Worm (Caenorhabditis elegans) whole organism, early embryonic: Measurements from ENCODE around the gene W06H8.2.
A peak's percentile ranks its signal among the peaks of the same experiment; 100 is the strongest.

ENCODE experiments used
- B0310.2 ChIP-seq: sonication (generic microtip); optimal IDR thresholded peaks from 2 replicates; lab custom pipeline; 2016; ENCODE audit warnings: mild to moderate bottlenecking, missing genetic modification characterization, missing compliant biosample characterization
- F13C5.2 ChIP-seq: sonication (generic microtip); optimal IDR thresholded peaks from 2 replicates; lab custom pipeline; 2017; ENCODE audit warnings: mild to moderate bottlenecking, missing genetic modification characterization, inconsistent platforms, missing compliant biosample characterization
- aly-1 ChIP-seq: sonication (generic microtip); optimal IDR thresholded peaks from 2 replicates; lab custom pipeline; 2016; ENCODE audit warnings: missing genetic modification characterization, missing compliant biosample characterization
- ama-1 ChIP-seq: fragments of 150-350 bp; optimal IDR thresholded peaks from 2 replicates; lab custom pipeline; 2014
- ceh-13 ChIP-seq: fragments of 200-800 bp; sonication (Bioruptor generic); optimal IDR thresholded peaks from 2 replicates; lab custom pipeline; 2018; ENCODE audit warnings: mild to moderate bottlenecking, missing genetic modification characterization, missing compliant biosample characterization
- ceh-36 ChIP-seq: sonication (generic microtip); optimal IDR thresholded peaks from 2 replicates; lab custom pipeline; 2016; ENCODE audit warnings: missing genetic modification characterization, inconsistent platforms, missing compliant biosample characterization
- ets-7 ChIP-seq: sonication (generic microtip); optimal IDR thresholded peaks from 2 replicates; lab custom pipeline; 2016; ENCODE audit warnings: missing genotype, missing genetic modification characterization, missing compliant biosample characterization
- flt-1 ChIP-seq: fragments of 200-800 bp; sonication (Bioruptor generic); IDR thresholded peaks from 2 replicates; pipeline ENCODE4 v1.3.6; 2022; ENCODE audit warnings: missing genetic modification characterization, missing compliant biosample characterization
- hmbx-1 ChIP-seq: sonication (generic microtip); optimal IDR thresholded peaks from 2 replicates; lab custom pipeline; 2016; ENCODE audit warnings: mild to moderate bottlenecking, missing genetic modification characterization, missing compliant biosample characterization
- hmg-4 ChIP-seq: fragments of 200-800 bp; sonication (Bioruptor generic); optimal IDR thresholded peaks from 2 replicates; lab custom pipeline; 2018; ENCODE audit warnings: mild to moderate bottlenecking, missing genetic modification characterization, missing compliant biosample characterization
- hnd-1 ChIP-seq: sonication (generic microtip); optimal IDR thresholded peaks from 2 replicates; lab custom pipeline; 2016; ENCODE audit warnings: missing genetic modification characterization, missing compliant biosample characterization
- pes-1 ChIP-seq: fragments of 200-800 bp; sonication (Bioruptor generic); IDR thresholded peaks from 2 replicates; pipeline ENCODE4 v1.3.6; 2022; ENCODE audit warnings: missing genetic modification reagents, missing genetic modification characterization, missing compliant biosample characterization
- scrt-1 ChIP-seq: fragments of 200-800 bp; sonication (Bioruptor generic); IDR thresholded peaks from 2 replicates; pipeline ENCODE4 v1.3.6; 2022; ENCODE audit warnings: missing genetic modification characterization, missing compliant biosample characterization
- sea-1 ChIP-seq: fragments of 200-800 bp; sonication (Bioruptor generic); conservative IDR thresholded peaks from 2 replicates; pipeline ENCODE4 v1.3.6; 2022; ENCODE audit warnings: missing genetic modification characterization, missing compliant biosample characterization
- tbx-11 ChIP-seq: fragments of 200-800 bp; sonication (Bioruptor generic); IDR thresholded peaks from 2 replicates; pipeline ENCODE4 v1.3.6; 2022; ENCODE audit warnings: missing genetic modification characterization, missing compliant biosample characterization
- tbx-37 ChIP-seq: fragments of 200-800 bp; sonication (Bioruptor generic); conservative IDR thresholded peaks from 2 replicates; pipeline ENCODE4 v1.3.6; 2022; ENCODE audit warnings: missing genetic modification reagents, missing genetic modification characterization, missing compliant biosample characterization
- tra-4 ChIP-seq: sonication (generic microtip); optimal IDR thresholded peaks from 2 replicates; lab custom pipeline; 2017; ENCODE audit warnings: missing genetic modification characterization, missing compliant biosample characterization

W06H8.2 gene

DNA sequence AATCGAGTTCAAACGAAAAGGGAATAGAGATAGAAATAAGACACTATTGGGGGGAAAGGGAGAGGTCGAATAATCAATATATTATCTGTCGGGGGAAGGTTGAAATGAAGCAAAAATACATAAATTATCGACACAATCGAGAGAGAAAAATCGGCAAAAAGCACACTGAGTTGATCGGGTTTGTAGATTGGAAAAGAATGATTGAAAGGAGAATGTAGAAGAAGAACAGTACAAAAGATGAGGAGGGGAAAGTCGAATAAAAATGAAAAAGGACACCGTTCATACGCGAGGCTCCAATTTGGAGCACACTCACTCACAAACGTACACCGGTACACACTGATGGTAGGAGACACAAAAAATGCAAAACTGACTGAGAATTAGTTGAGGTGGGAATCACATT is 14.7 kb downstream of the W06H8.2 start:
- TF ChIP-seq pes-1 (GFP tag; lab: Robert Waterston, UW) (no peak), ceh-36 (tag; lab: Kevin White, UChicago) (no peak), hnd-1 (no peak), scrt-1 (GFP tag; lab: Robert Waterston, UW) (no peak), ceh-13 (no peak), hmg-4 (no peak), B0310.2 (no peak), flt-1 (GFP tag; lab: Robert Waterston, UW) (no peak), ets-7 (tag; lab: Kevin White, UChicago) (no peak)

DNA sequence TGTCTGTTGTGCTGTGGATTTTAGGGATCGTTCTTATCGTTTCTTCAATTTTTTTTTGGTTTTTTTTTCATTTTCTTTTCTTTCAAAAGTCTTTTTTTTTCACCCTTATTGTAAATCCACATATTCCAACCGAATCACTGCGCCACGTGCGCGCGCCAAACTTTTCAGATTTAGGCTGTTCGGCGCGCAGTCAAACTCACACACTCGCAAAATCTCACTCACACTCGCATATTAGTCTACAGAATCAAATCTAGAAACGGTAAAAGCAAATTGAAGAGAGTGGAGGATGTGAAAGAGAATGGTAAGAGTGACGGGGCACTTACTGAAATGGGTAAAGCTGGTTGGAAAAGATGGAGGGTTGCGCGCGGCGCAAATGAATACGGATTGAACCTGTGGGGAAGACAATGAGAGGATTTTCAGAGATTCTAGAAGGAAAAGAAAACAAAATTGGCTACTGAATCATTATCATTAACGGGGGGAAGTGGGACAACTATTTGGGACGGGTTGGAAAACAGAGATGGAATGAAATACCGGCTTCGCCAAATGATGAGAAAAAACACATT is 15.7 kb downstream of the W06H8.2 start:
- TF ChIP-seq tra-4 (tag; lab: Kevin White, UChicago) (peak; percentile 27), ceh-13 (no peak), flt-1 (GFP tag; lab: Robert Waterston, UW) (no peak), B0310.2 (no peak), scrt-1 (GFP tag; lab: Robert Waterston, UW) (0 out of 2 replicates have a peak, but pooled peaks have one; percentile 32)

DNA sequence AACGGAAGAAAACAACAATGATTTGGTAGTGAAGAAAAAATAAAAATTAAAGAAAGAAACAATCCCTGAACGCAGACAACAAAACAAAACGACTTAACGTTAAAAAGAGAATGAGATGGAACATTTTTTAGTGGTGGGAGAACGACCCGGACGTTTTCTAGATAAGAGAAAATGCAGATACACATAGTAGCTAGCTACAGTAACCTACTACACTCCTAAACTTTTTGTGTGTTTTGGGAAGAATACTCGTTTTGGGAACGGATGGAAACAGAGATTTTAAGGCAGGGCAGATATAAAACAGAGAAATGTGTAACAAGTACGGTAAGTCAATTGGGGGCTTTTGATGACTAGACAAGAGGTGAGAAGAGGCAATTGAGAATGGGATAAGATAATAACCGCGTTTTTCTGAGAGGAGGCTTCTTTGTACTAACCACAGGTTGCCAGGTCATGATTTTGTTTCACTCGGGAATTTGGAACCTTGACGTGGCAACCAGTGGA is 16.3 kb downstream of the W06H8.2 start:
- TF ChIP-seq tra-4 (tag; lab: Kevin White, UChicago) = no peak
- no peak for TF ChIP-seq pes-1 (GFP tag; lab: Robert Waterston, UW)
- no peak for TF ChIP-seq B0310.2
- no peak for TF ChIP-seq ceh-13
- TF ChIP-seq aly-1 = no peak
- TF ChIP-seq hmbx-1 (tag; lab: Kevin White, UChicago) = no peak
- TF ChIP-seq hmg-4 = no peak
- TF ChIP-seq tbx-11 (GFP tag; lab: Robert Waterston, UW) = no peak
- TF ChIP-seq scrt-1 (GFP tag; lab: Robert Waterston, UW) = no peak
- TF ChIP-seq ama-1 (lab: Kevin White, UChicago) = no peak
- TF ChIP-seq hnd-1 = no peak
- no peak for TF ChIP-seq sea-1 (GFP tag; lab: Robert Waterston, UW)
- no peak for TF ChIP-seq ets-7 (tag; lab: Kevin White, UChicago)
- no peak for TF ChIP-seq tbx-37 (GFP tag; lab: Robert Waterston, UW)
- no peak for TF ChIP-seq flt-1 (GFP tag; lab: Robert Waterston, UW)
- TF ChIP-seq ceh-36 (tag; lab: Kevin White, UChicago) = no peak

DNA sequence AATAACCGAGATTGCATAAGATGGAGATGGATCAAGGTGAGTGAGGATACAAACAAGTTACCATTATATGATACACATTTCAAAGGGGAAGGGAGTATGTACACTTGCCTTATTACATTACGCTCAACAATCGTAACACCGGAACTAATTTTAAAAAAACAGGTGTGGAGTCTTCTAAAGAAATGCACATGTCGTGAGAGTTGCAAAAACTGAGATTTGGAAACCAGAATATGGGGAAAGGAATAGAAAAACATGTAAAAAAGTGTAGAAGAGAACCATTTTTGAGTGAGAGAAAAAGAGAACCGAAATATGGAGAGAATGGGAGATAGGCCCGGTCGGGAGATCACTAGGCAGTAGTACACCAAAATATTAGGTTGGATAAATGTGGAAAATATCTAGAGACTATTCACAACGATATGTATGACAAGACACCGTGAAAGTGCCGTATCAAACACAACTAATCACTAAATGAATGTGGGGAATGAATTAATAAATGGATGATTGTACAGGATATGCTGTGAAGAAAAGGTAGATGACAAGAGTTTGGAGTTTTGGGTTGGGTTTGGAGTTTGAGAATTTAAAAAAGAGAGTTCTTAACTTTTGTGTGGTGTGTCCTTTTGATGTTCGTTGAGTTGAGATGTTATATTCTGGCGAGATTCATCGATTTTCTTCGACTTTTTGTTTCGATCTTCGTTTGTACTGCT is 16.9 kb downstream of the W06H8.2 start:
- TF ChIP-seq hmbx-1 (tag; lab: Kevin White, UChicago) (no peak), pes-1 (GFP tag; lab: Robert Waterston, UW) (peak; percentile 48; the same call in 1 of the 2 replicates), ets-7 (tag; lab: Kevin White, UChicago) (peak; percentile 23)

DNA sequence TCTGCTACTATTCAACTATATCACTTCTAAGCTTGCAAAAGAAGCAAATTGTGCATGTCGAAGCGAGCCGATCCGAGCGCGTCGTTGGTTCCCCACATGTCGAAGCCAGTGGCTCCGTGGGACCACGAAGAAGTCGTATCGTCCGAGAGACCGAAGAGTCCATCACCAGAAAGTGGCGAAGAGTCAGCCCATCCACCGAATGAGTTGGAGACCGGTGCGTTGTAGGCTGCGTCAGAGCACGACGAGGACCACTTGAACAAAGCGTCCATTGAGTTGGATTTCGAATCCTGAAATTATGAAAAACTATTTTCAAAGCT is 17.4 kb downstream of the W06H8.2 start:
- no peak for TF ChIP-seq sea-1 (GFP tag; lab: Robert Waterston, UW)
- TF ChIP-seq hmg-4 = no peak
- TF ChIP-seq aly-1 = no peak
- TF ChIP-seq F13C5.2 (tag; lab: Kevin White, UChicago) = no peak
- peak; percentile 1 for TF ChIP-seq ama-1 (lab: Kevin White, UChicago)
- TF ChIP-seq hmbx-1 (tag; lab: Kevin White, UChicago) = no peak
- no peak for TF ChIP-seq pes-1 (GFP tag; lab: Robert Waterston, UW)
- no peak for TF ChIP-seq flt-1 (GFP tag; lab: Robert Waterston, UW)

DNA sequence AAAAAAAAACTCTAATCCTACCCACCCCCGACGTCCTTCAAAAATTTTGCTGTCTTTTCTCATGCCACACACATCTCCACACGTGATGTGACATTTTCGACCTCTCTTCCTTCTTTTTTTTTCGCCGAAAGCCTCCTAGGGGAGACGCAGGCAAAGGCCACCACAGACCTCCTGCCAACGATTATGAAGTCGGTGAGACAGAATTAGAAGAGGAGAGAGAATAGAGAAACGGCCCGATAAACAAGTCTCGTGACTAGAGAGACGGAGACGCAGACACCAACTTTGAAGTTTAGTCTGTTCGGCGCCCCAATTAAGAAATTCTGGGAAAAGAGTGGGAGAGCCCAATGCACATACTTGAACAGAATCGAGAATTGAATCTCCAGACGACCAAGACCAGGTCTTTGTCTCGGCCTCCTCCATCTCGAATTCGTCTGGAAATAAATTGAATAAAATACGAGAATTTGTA is 18.0 kb downstream of the W06H8.2 start:
- TF ChIP-seq hmbx-1 (tag; lab: Kevin White, UChicago) = no peak
- no peak for TF ChIP-seq ets-7 (tag; lab: Kevin White, UChicago)
- TF ChIP-seq hmg-4 = peak; percentile 38
- no peak for TF ChIP-seq B0310.2
- no peak for TF ChIP-seq ceh-36 (tag; lab: Kevin White, UChicago)
- no peak for TF ChIP-seq hnd-1
- no peak for TF ChIP-seq flt-1 (GFP tag; lab: Robert Waterston, UW)
- no peak for TF ChIP-seq ceh-13
- TF ChIP-seq tra-4 (tag; lab: Kevin White, UChicago) = no peak
- no peak for TF ChIP-seq tbx-11 (GFP tag; lab: Robert Waterston, UW)
- no peak for TF ChIP-seq ama-1 (lab: Kevin White, UChicago)
- TF ChIP-seq scrt-1 (GFP tag; lab: Robert Waterston, UW) = no peak
- peak; percentile 27 for TF ChIP-seq aly-1
- no peak for TF ChIP-seq tbx-37 (GFP tag; lab: Robert Waterston, UW)
- TF ChIP-seq pes-1 (GFP tag; lab: Robert Waterston, UW) = 0 out of 2 replicates have a peak, but pooled peaks have one; percentile 49
- peak; percentile 40 for TF ChIP-seq F13C5.2 (tag; lab: Kevin White, UChicago)
- peak; percentile 46; the same call in 1 of the 2 replicates for TF ChIP-seq sea-1 (GFP tag; lab: Robert Waterston, UW)

DNA sequence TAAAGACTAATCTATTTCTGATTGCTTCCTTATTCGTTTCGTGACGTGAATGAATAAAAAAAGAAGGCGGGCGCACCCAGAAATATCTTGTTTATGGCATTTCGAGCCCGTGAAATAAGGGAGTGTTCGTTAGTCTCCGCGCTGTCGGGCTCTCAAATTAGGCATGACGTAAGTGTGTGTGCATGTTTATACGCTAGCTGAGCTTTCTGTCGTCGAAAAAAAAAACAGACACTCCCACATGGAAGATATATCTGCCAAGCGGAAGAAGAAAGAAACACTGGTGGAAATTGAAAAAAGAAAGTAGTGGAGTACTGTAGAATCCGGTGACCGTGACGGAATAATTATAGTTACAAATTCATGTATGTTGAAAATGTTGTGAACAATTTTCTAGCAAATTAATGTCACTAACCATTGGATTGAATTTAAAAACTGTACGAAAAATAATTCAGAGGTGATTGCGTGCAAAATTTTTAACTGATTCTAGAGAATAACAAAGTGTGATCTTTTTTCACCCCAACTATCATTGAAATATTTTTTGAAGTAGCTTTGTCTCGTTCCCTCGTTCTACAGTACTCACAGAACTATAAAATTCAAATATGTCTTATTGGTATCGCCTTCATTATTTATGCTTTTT is 18.5 kb downstream of the W06H8.2 start:
- TF ChIP-seq ceh-36 (tag; lab: Kevin White, UChicago) (no peak), tbx-11 (GFP tag; lab: Robert Waterston, UW) (no peak), ceh-13 (no peak), hmbx-1 (tag; lab: Kevin White, UChicago) (no peak), pes-1 (GFP tag; lab: Robert Waterston, UW) (no peak), sea-1 (GFP tag; lab: Robert Waterston, UW) (no peak), hmg-4 (no peak), ama-1 (lab: Kevin White, UChicago) (no peak), scrt-1 (GFP tag; lab: Robert Waterston, UW) (no peak), tbx-37 (GFP tag; lab: Robert Waterston, UW) (no peak), hnd-1 (no peak), B0310.2 (no peak)
